Fruit fly (Drosophila melanogaster) whole organism, embryonic: Measurements from ENCODE around the gene CG18766.
A peak's percentile ranks its signal among the peaks of the same experiment; 100 is the strongest.

ENCODE experiments used
- Blimp-1 ChIP-seq: fragments of 200-800 bp; sonication (Bioruptor generic); optimal IDR thresholded peaks from 3 replicates; lab custom pipeline; 2018; ENCODE audit warnings: missing biosample characterization, missing genetic modification characterization, mild to moderate bottlenecking, moderate library complexity, missing genetic modification reagents
- CG1024 ChIP-seq: fragments of 200-800 bp; sonication (Bioruptor generic); IDR thresholded peaks from 2 replicates; pipeline ENCODE4 v1.3.6; 2022; ENCODE audit warnings: missing biosample characterization, missing genetic modification characterization
- CG10462 ChIP-seq: fragments of 200-800 bp; sonication (Bioruptor generic); optimal IDR thresholded peaks from 2 replicates; lab custom pipeline; 2016; ENCODE audit warnings: missing biosample characterization, missing genetic modification characterization
- CG12155 ChIP-seq: fragments of 200-800 bp; sonication (Bioruptor generic); optimal IDR thresholded peaks from 3 replicates; lab custom pipeline; 2016; ENCODE audit warnings: missing biosample characterization, missing genetic modification characterization
- CG12299 ChIP-seq: fragments of 200-800 bp; sonication (Bioruptor generic); optimal IDR thresholded peaks from 2 replicates; lab custom pipeline; 2018; ENCODE audit warnings: missing biosample characterization, mild to moderate bottlenecking, missing genetic modification characterization
- CG12659 ChIP-seq: fragments of 200-800 bp; sonication (Bioruptor generic); optimal IDR thresholded peaks from 3 replicates; lab custom pipeline; 2017; ENCODE audit warnings: mild to moderate bottlenecking, missing biosample characterization, missing genetic modification reagents, missing genetic modification characterization
- CG14014 ChIP-seq: fragments of 200-800 bp; sonication (Bioruptor generic); IDR thresholded peaks from 2 replicates; pipeline ENCODE4 v1.3.6; 2022; ENCODE audit warnings: missing biosample characterization, missing genetic modification characterization
- CG15514 ChIP-seq: fragments of 200-800 bp; sonication (Bioruptor generic); optimal IDR thresholded peaks from 3 replicates; lab custom pipeline; 2017; ENCODE audit warnings: missing biosample characterization, missing genetic modification characterization, mild to moderate bottlenecking, moderate library complexity, missing genetic modification reagents
- CG1792 ChIP-seq: fragments of 200-800 bp; sonication (Bioruptor generic); optimal IDR thresholded peaks from 2 replicates; lab custom pipeline; 2016; ENCODE audit warnings: missing biosample characterization, missing genetic modification characterization
- CG18262 ChIP-seq: fragments of 200-800 bp; optimal IDR thresholded peaks from 3 replicates; lab custom pipeline; 2019; ENCODE audit warnings: missing biosample characterization, mild to moderate bottlenecking, missing genetic modification characterization, moderate library complexity
- CG1832 ChIP-seq: fragments of 200-800 bp; sonication (Bioruptor generic); optimal IDR thresholded peaks from 2 replicates; lab custom pipeline; 2017; ENCODE audit warnings: missing biosample characterization, mild to moderate bottlenecking, missing genetic modification characterization, inconsistent platforms
- CG2120 ChIP-seq: fragments of 200-800 bp; sonication (Bioruptor generic); optimal IDR thresholded peaks from 3 replicates; lab custom pipeline; 2016; ENCODE audit warnings: missing biosample characterization, missing genetic modification characterization
- CG31365 ChIP-seq: fragments of 200-800 bp; sonication (Bioruptor generic); optimal IDR thresholded peaks from 2 replicates; lab custom pipeline; 2018; ENCODE audit warnings: missing biosample characterization, mild to moderate bottlenecking, missing genetic modification characterization
- CG33213 ChIP-seq: fragments of 200-800 bp; sonication (Bioruptor generic); optimal IDR thresholded peaks from 3 replicates; lab custom pipeline; 2016; ENCODE audit warnings: missing biosample characterization, missing genetic modification characterization
- CG3407 ChIP-seq: fragments of 200-800 bp; sonication (Bioruptor generic); optimal IDR thresholded peaks from 2 replicates; lab custom pipeline; 2018; ENCODE audit warnings: missing biosample characterization, mild to moderate bottlenecking, missing genetic modification characterization
- CG34376 ChIP-seq: fragments of 200-800 bp; sonication (Bioruptor generic); optimal IDR thresholded peaks from 2 replicates; lab custom pipeline; 2018; ENCODE audit warnings: missing biosample characterization, mild to moderate bottlenecking, missing genetic modification characterization
- CG4404 ChIP-seq: fragments of 200-800 bp; sonication (Bioruptor generic); IDR thresholded peaks from 2 replicates; pipeline ENCODE4 v1.3.6; 2022; ENCODE audit warnings: missing biosample characterization, missing genetic modification characterization
- CG6175 ChIP-seq: fragments of 200-800 bp; sonication (Bioruptor generic); IDR thresholded peaks from 3 replicates; pipeline ENCODE4 v1.3.6; 2022; ENCODE audit warnings: missing biosample characterization, missing genetic modification characterization
- CG6689 ChIP-seq: fragments of 200-800 bp; sonication (Bioruptor generic); IDR thresholded peaks from 2 replicates; pipeline ENCODE4 v1.3.6; 2022; ENCODE audit warnings: missing biosample characterization, missing genetic modification characterization
- CG6791 ChIP-seq: fragments of 200-800 bp; sonication (Bioruptor generic); IDR thresholded peaks from 3 replicates; pipeline ENCODE4 v1.3.6; 2022; ENCODE audit warnings: missing biosample characterization, missing genetic modification characterization; ENCODE audit not compliant: partially characterized antibody
- CG7786 ChIP-seq: fragments of 200-800 bp; sonication (Bioruptor generic); optimal IDR thresholded peaks from 2 replicates; lab custom pipeline; 2016; ENCODE audit warnings: missing biosample characterization, missing genetic modification characterization
- D19A ChIP-seq: fragments of 200-800 bp; optimal IDR thresholded peaks from 3 replicates; lab custom pipeline; 2019; ENCODE audit warnings: missing biosample characterization, mild to moderate bottlenecking, missing genetic modification characterization, moderate library complexity
- D19B ChIP-seq: fragments of 200-800 bp; sonication (Bioruptor generic); optimal IDR thresholded peaks from 2 replicates; lab custom pipeline; 2017; ENCODE audit warnings: missing biosample characterization, mild to moderate bottlenecking, missing genetic modification characterization
- Deaf1 ChIP-seq: fragments of 200-800 bp; optimal IDR thresholded peaks from 3 replicates; lab custom pipeline; 2019; ENCODE audit warnings: missing biosample characterization, mild to moderate bottlenecking, missing genetic modification characterization, moderate library complexity
- Dref ChIP-seq: fragments of 200-800 bp; sonication (Bioruptor generic); IDR thresholded peaks from 2 replicates; pipeline ENCODE4 v1.3.6; 2022; ENCODE audit warnings: missing biosample characterization, missing genetic modification characterization
- Ets97D ChIP-seq: fragments of 200-800 bp; sonication (Bioruptor generic); optimal IDR thresholded peaks from 3 replicates; lab custom pipeline; 2016; ENCODE audit warnings: missing biosample characterization, missing genetic modification characterization
- Hmx ChIP-seq: fragments of 200-800 bp; sonication (Bioruptor generic); optimal IDR thresholded peaks from 2 replicates; lab custom pipeline; 2016; ENCODE audit warnings: missing biosample characterization, missing genetic modification characterization
- Hr78 ChIP-seq, 2 experiments: fragments of 200-800 bp in 1 of 2; fragments of >200 bp in 1 of 2; sonication (Bioruptor generic) in 1 of 2; optimal IDR thresholded peaks; 2 replicates each; lab custom pipeline; 2017 to 2019; ENCODE audit warnings: missing biosample characterization in 2 of 2, missing genetic modification characterization in 2 of 2, mild to moderate bottlenecking in 1 of 2, moderate library complexity in 1 of 2
- Hsf ChIP-seq: fragments of 200-800 bp; sonication (Bioruptor generic); optimal IDR thresholded peaks from 3 replicates; lab custom pipeline; 2016; ENCODE audit warnings: missing biosample characterization, missing genetic modification characterization
- Jarid2 ChIP-seq: fragments of 200-800 bp; sonication (Bioruptor generic); optimal IDR thresholded peaks from 3 replicates; lab custom pipeline; 2017; ENCODE audit warnings: mild to moderate bottlenecking, missing biosample characterization, missing genetic modification reagents, missing genetic modification characterization
- Meics ChIP-seq: fragments of 200-800 bp; sonication (Bioruptor generic); optimal IDR thresholded peaks from 2 replicates; lab custom pipeline; 2017; ENCODE audit warnings: missing biosample characterization, mild to moderate bottlenecking, missing genetic modification characterization
- NK7.1 ChIP-seq: fragments of 200-800 bp; sonication (Bioruptor generic); optimal IDR thresholded peaks from 3 replicates; lab custom pipeline; 2016; ENCODE audit warnings: missing biosample characterization, missing genetic modification characterization
- Oli ChIP-seq: fragments of 200-800 bp; sonication (Bioruptor generic); optimal IDR thresholded peaks from 2 replicates; lab custom pipeline; 2018; ENCODE audit warnings: missing biosample characterization, mild to moderate bottlenecking, missing genetic modification characterization, moderate library complexity
- Ravus ChIP-seq: fragments of 200-800 bp; sonication (Bioruptor generic); IDR thresholded peaks from 2 replicates; pipeline ENCODE4 v1.3.6; 2022; ENCODE audit warnings: missing biosample characterization, missing genetic modification characterization
- Rx ChIP-seq: fragments of 200-800 bp; sonication (Bioruptor generic); IDR thresholded peaks from 2 replicates; pipeline ENCODE4 v1.3.6; 2022; ENCODE audit warnings: missing biosample characterization, missing genetic modification characterization
- TFAM ChIP-seq: fragments of 200-800 bp; sonication (Bioruptor generic); optimal IDR thresholded peaks from 2 replicates; lab custom pipeline; 2017; ENCODE audit warnings: missing biosample characterization, missing genetic modification characterization, inconsistent platforms
- Usf ChIP-seq: fragments of 200-800 bp; sonication (Bioruptor generic); optimal IDR thresholded peaks from 2 replicates; lab custom pipeline; 2017; ENCODE audit warnings: missing genotype, missing biosample characterization, missing genetic modification characterization
- bab2 ChIP-seq: fragments of 200-800 bp; sonication (Bioruptor generic); optimal IDR thresholded peaks from 2 replicates; lab custom pipeline; 2016; ENCODE audit warnings: missing biosample characterization, missing genetic modification characterization
- cad ChIP-seq: fragments of >200 bp; optimal IDR thresholded peaks from 2 replicates; lab custom pipeline; 2017; ENCODE audit warnings: missing biosample characterization, missing genetic modification characterization
- corto ChIP-seq: fragments of 200-800 bp; sonication (Bioruptor generic); optimal IDR thresholded peaks from 2 replicates; lab custom pipeline; 2016; ENCODE audit warnings: missing biosample characterization, mild to moderate bottlenecking, missing genetic modification characterization, moderate library complexity
- gem ChIP-seq: fragments of 200-800 bp; sonication (Bioruptor generic); optimal IDR thresholded peaks from 2 replicates; lab custom pipeline; 2019; ENCODE audit warnings: missing biosample characterization, mild to moderate bottlenecking, missing genetic modification characterization, moderate library complexity
- jumu ChIP-seq: fragments of 200-800 bp; sonication (Bioruptor generic); optimal IDR thresholded peaks from 3 replicates; lab custom pipeline; 2016; ENCODE audit warnings: missing biosample characterization, missing genetic modification characterization
- lmd ChIP-seq: fragments of 200-800 bp; sonication (Bioruptor generic); IDR thresholded peaks from 2 replicates; pipeline ENCODE4 v1.3.6; 2022; ENCODE audit warnings: missing biosample characterization, missing genetic modification characterization
- nerfin-2 ChIP-seq: fragments of 200-800 bp; sonication (Bioruptor generic); IDR thresholded peaks from 2 replicates; pipeline ENCODE4 v1.3.6; 2022; ENCODE audit warnings: missing biosample characterization, missing genetic modification characterization; ENCODE audit not compliant: partially characterized antibody
- p53 ChIP-seq: fragments of 200-800 bp; sonication (Bioruptor generic); optimal IDR thresholded peaks from 2 replicates; lab custom pipeline; 2016; ENCODE audit warnings: missing biosample characterization, missing genetic modification characterization
- pan ChIP-seq, 4 experiments: fragments of >200 bp in 3 of 4; fragments of 200-800 bp in 1 of 4; sonication (Bioruptor generic) in 1 of 4; optimal IDR thresholded peaks in 3 of 4; IDR thresholded peaks in 1 of 4; 2 replicates each; pipeline versions ENCODE4 v1.3.6 to Lab custom; 2017 to 2022; ENCODE audit warnings: missing biosample characterization in 2 of 4, missing genetic modification characterization in 2 of 4, mixed read lengths in 1 of 4
- sob ChIP-seq: fragments of 200-800 bp; sonication (Bioruptor generic); IDR thresholded peaks from 2 replicates; pipeline ENCODE4 v1.3.6; 2022; ENCODE audit warnings: missing biosample characterization, missing genetic modification characterization

CG18766 gene

DNA sequence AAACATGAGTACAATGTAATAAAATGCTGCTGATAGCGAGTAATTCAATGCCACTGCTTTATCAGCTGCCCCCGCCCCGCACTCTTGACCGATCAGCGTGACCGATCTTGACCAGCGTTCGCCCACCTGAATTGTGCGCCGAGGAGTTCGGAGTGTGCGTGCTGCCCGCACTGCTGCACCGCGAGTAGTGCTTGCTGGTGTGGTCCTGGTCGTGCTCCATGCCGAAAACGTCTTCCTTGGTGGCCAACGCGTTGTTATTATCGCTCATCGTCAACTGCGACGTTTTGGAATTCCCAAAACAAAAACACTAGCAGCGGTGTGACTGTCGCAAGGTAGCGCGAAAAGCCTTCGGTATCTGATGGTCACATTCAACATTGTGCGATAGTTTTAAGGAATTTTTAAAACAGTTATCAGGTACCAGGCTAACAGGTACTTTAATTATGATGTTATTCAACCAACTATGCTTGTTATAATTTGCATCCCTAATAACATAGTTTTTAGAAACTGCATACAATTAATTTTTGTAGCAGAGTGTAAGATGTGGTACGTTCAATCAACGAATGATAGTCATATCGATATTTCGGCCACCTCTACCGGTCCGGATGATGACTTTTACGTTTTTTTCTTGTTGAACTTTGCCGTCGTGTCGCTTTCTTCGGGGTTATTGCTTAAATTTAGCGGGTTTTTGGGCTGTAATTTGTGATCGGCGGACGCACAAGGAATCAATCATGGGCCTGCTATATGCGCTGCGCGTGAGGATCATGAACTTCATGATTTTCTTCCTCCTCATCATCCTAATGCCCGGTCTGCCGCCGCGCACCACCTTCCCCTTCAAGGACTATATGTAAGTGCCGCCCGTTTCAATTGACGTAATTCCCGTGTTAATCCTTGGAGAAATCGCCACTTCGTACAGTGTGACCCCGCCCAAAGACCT lies 43.4 kb upstream of the CG18766 start, which contains the start of the genes bigmax and Hmu (continued):
- peak; percentile 84; the same call in 2 of the 3 replicates for TF ChIP-seq CG6791 (GFP tag; lab: Robert Waterston, UW)
- peak; percentile 70 for TF ChIP-seq CG18262 (tag; lab: Kevin White, UChicago)
- peak; percentile 86 for TF ChIP-seq CG33213 (GFP tag; lab: Kevin White, UChicago)
- TF ChIP-seq CG31365 (tag; lab: Kevin White, UChicago): peak; percentile 11
- TF ChIP-seq D19B: peak; percentile 53
- TF ChIP-seq corto (GFP tag; lab: Kevin White, UChicago): no peak
- TF ChIP-seq Blimp-1 (GFP tag; lab: Kevin White, UChicago): peak; percentile 73
- TF ChIP-seq gem: peak; percentile 89
- TF ChIP-seq CG10462 (GFP tag; lab: Kevin White, UChicago): peak; percentile 75
- TF ChIP-seq NK7.1 (GFP tag; lab: Kevin White, UChicago): peak; percentile 64
- TF ChIP-seq CG12155 (GFP tag; lab: Kevin White, UChicago): peak; percentile 86
- peak in 1 of 2 experiments; percentile 80 for TF ChIP-seq Hr78 (GFP tag; optimal IDR thresholded peaks at IDR 0.05; lab: Kevin White, UChicago)
- TF ChIP-seq CG15514 (GFP tag; lab: Kevin White, UChicago): peak; percentile 87
- TF ChIP-seq Hsf (GFP tag; lab: Kevin White, UChicago): peak; percentile 88
- peak; percentile 92 for TF ChIP-seq bab2 (GFP tag; lab: Kevin White, UChicago)
- TF ChIP-seq CG34376 (GFP tag; lab: Kevin White, UChicago): peak; percentile 87
- TF ChIP-seq Ets97D (GFP tag; lab: Kevin White, UChicago): peak; percentile 86
- peak; percentile 87 for TF ChIP-seq sob
- 0 out of 2 replicates have a peak, but pooled peaks have one; percentile 10 for TF ChIP-seq Ravus
- TF ChIP-seq D19A (tag; lab: Kevin White, UChicago): peak; percentile 55
- TF ChIP-seq CG12659 (GFP tag; lab: Kevin White, UChicago): peak; percentile 91
- no peak for TF ChIP-seq TFAM (GFP tag; lab: Kevin White, UChicago)
- TF ChIP-seq CG1024: peak; percentile 63; the same call in 1 of the 2 replicates
- TF ChIP-seq Oli (tag; lab: Kevin White, UChicago): peak; percentile 68
- TF ChIP-seq CG14014: peak; percentile 77
- TF ChIP-seq Deaf1 (tag; lab: Kevin White, UChicago): peak; percentile 54
- peak; percentile 74 for TF ChIP-seq Meics
- TF ChIP-seq Usf (GFP tag; lab: Kevin White, UChicago): peak; percentile 73
- TF ChIP-seq CG6175 (GFP tag; lab: Robert Waterston, UW): peak; percentile 64; the same call in 1 of the 3 replicates
- no peak for TF ChIP-seq cad (GFP tag; lab: Kevin White, UChicago)
- peak; percentile 76 for TF ChIP-seq nerfin-2 (GFP tag; lab: Robert Waterston, UW)
- TF ChIP-seq Rx (GFP tag; lab: Robert Waterston, UW): peak; percentile 56; the same call in 1 of the 2 replicates
- TF ChIP-seq CG7786 (GFP tag; lab: Kevin White, UChicago): peak; percentile 88
- peak; percentile 79 for TF ChIP-seq CG6689
- peak; percentile 51 for TF ChIP-seq Jarid2 (GFP tag; lab: Kevin White, UChicago)
- peak; percentile 89 for TF ChIP-seq jumu (GFP tag; lab: Kevin White, UChicago)
- TF ChIP-seq CG2120 (GFP tag; lab: Kevin White, UChicago): peak; percentile 95
- peak; percentile 32 for TF ChIP-seq CG3407 (GFP tag; lab: Kevin White, UChicago)
- TF ChIP-seq p53: peak; percentile 60
- peak; percentile 85 for TF ChIP-seq lmd (GFP tag; lab: Robert Waterston, UW)
- TF ChIP-seq CG1832 (GFP tag; lab: Kevin White, UChicago): no peak
- TF ChIP-seq CG12299 (tag; lab: Kevin White, UChicago): peak; percentile 27
- TF ChIP-seq Hmx: no peak
- no peak for TF ChIP-seq pan (optimal IDR thresholded peaks at IDR 0.05; lab: Kevin White, UChicago)
- peak in 1 of 2 experiments; percentile 90 for TF ChIP-seq pan (GFP tag; optimal IDR thresholded peaks at IDR 0.05 in 1 of 2, IDR thresholded peaks at IDR 0.05 in 1 of 2)
- peak; percentile 63 for TF ChIP-seq CG4404
- peak; percentile 67 for TF ChIP-seq Dref (GFP tag; lab: Robert Waterston, UW)
- TF ChIP-seq CG1792 (GFP tag; lab: Kevin White, UChicago): peak; percentile 88
